Worm (Caenorhabditis elegans): ENCODE measurements around the gene T24A6.17.
"Not testable (repeated sequence)": the region's sequence is repeated elsewhere in the genome, so short reads cannot be mapped to it uniquely, and the experiment has no call there.

ce11 chrV:3570695-3571094 is 6.5 kb upstream of the T24A6.17 start, which contains the start of gene F40C5.2:
- not testable (repeated sequence) for TF ChIP-seq Y53F4B.3 (GFP tag; IDR thresholded peaks at IDR 0.05); nfya-1 (tag; optimal IDR thresholded peaks at IDR 0.05; ENCODE audit: borderline replicate concordance, insufficient read depth); cebp-2 (GFP tag; IDR thresholded peaks at IDR 0.05); ceh-79 (tag; optimal IDR thresholded peaks at IDR 0.05); sea-2 (GFP tag; IDR thresholded peaks at IDR 0.05); nhr-90 (tag; optimal IDR thresholded peaks at IDR 0.05); ztf-6 (GFP tag; IDR thresholded peaks at IDR 0.05); akir-1 (GFP tag; optimal IDR thresholded peaks at IDR 0.05); gei-17 (GFP tag; optimal IDR thresholded peaks at IDR 0.05); snpc-4 (GFP tag; optimal IDR thresholded peaks at IDR 0.05); snpc-4 (tag; optimal IDR thresholded peaks at IDR 0.05); efl-1 (GFP tag; optimal IDR thresholded peaks at IDR 0.05); rec-8 (tag; optimal IDR thresholded peaks at IDR 0.05)
